Worm (Caenorhabditis elegans) whole organism, late embryonic: ENCODE data around the gene C08E3.1.
"Not testable (repeated sequence)": the region's sequence is repeated elsewhere in the genome, so short reads cannot be mapped to it uniquely, and the experiment has no call there.

ENCODE experiments used
- F13H6.1 ChIP-seq: sonication (generic microtip); optimal IDR thresholded peaks from 2 replicates; lab custom pipeline; 2016; ENCODE audit warnings: missing genetic modification characterization, missing compliant biosample characterization
- T23F11.4 ChIP-seq: fragments of 200-800 bp; sonication (Bioruptor generic); optimal IDR thresholded peaks from 2 replicates; lab custom pipeline; 2018; ENCODE audit warnings: mild to moderate bottlenecking, missing genetic modification characterization, missing compliant biosample characterization
- Y22D7AL.16 ChIP-seq: sonication (generic microtip); optimal IDR thresholded peaks from 2 replicates; lab custom pipeline; 2016; ENCODE audit warnings: missing genetic modification characterization, missing compliant biosample characterization
- ahr-1 ChIP-seq: sonication (generic microtip); optimal IDR thresholded peaks from 2 replicates; lab custom pipeline; 2016; ENCODE audit warnings: missing genetic modification characterization, missing compliant biosample characterization
- ama-1 ChIP-seq: fragments of 150-350 bp; optimal IDR thresholded peaks from 2 replicates; lab custom pipeline; 2014
- ceh-14 ChIP-seq: sonication (generic microtip); optimal IDR thresholded peaks from 2 replicates; lab custom pipeline; 2016; ENCODE audit warnings: missing genotype, missing genetic modification characterization, missing compliant biosample characterization
- ceh-2 ChIP-seq: sonication (generic microtip); optimal IDR thresholded peaks from 2 replicates; lab custom pipeline; 2016; ENCODE audit warnings: missing genotype, missing genetic modification characterization, missing compliant biosample characterization
- ceh-22 ChIP-seq: sonication (generic microtip); optimal IDR thresholded peaks from 2 replicates; lab custom pipeline; 2017; ENCODE audit warnings: missing biosample characterization, missing genetic modification characterization
- ceh-30 ChIP-seq: fragments of 150-350 bp; optimal IDR thresholded peaks from 2 replicates; lab custom pipeline; 2014; ENCODE audit warnings: missing biosample characterization, missing genetic modification characterization
- ceh-9 ChIP-seq: sonication (generic microtip); optimal IDR thresholded peaks from 2 replicates; lab custom pipeline; 2016; ENCODE audit warnings: mild to moderate bottlenecking, missing genetic modification characterization, inconsistent platforms, missing compliant biosample characterization
- che-1 ChIP-seq: sonication (generic microtip); optimal IDR thresholded peaks from 2 replicates; lab custom pipeline; 2016; ENCODE audit warnings: mild to moderate bottlenecking, missing genetic modification characterization, missing compliant biosample characterization
- dve-1 ChIP-seq: sonication (generic microtip); optimal IDR thresholded peaks from 2 replicates; lab custom pipeline; 2017; ENCODE audit warnings: antibody characterized with exemption, mild to moderate bottlenecking, missing genetic modification characterization, missing compliant biosample characterization
- eyg-1 ChIP-seq: sonication (generic microtip); optimal IDR thresholded peaks from 2 replicates; lab custom pipeline; 2016; ENCODE audit warnings: missing genotype, missing genetic modification characterization, missing compliant biosample characterization
- fkh-6 ChIP-seq: sonication (generic microtip); optimal IDR thresholded peaks from 2 replicates; lab custom pipeline; 2016; ENCODE audit warnings: missing genetic modification characterization, missing compliant biosample characterization
- gmeb-2 ChIP-seq: sonication (generic microtip); optimal IDR thresholded peaks from 2 replicates; lab custom pipeline; 2016; ENCODE audit warnings: missing genetic modification characterization, inconsistent platforms, missing compliant biosample characterization
- hlh-13 ChIP-seq: fragments of 200-800 bp; sonication (Bioruptor generic); optimal IDR thresholded peaks from 2 replicates; lab custom pipeline; 2018; ENCODE audit warnings: mild to moderate bottlenecking, missing genetic modification characterization, missing compliant biosample characterization
- hlh-6 ChIP-seq: sonication (generic microtip); optimal IDR thresholded peaks from 2 replicates; lab custom pipeline; 2016; ENCODE audit warnings: missing genotype, missing genetic modification characterization, missing compliant biosample characterization
- hlh-8 ChIP-seq: sonication (generic microtip); optimal IDR thresholded peaks from 2 replicates; lab custom pipeline; 2016; ENCODE audit warnings: missing genotype, missing genetic modification characterization, missing compliant biosample characterization
- lim-6 ChIP-seq: sonication (generic microtip); optimal IDR thresholded peaks from 2 replicates; lab custom pipeline; 2016; ENCODE audit warnings: missing genetic modification characterization, missing compliant biosample characterization
- madf-2 ChIP-seq: sonication (generic microtip); optimal IDR thresholded peaks from 2 replicates; lab custom pipeline; 2017; ENCODE audit warnings: missing genetic modification characterization, missing compliant biosample characterization
- mec-3 ChIP-seq: sonication (generic microtip); optimal IDR thresholded peaks from 2 replicates; lab custom pipeline; 2016; ENCODE audit warnings: borderline replicate concordance, missing genetic modification characterization, missing compliant biosample characterization
- nfya-1 ChIP-seq: sonication (generic microtip); optimal IDR thresholded peaks from 2 replicates; lab custom pipeline; 2017; ENCODE audit warnings: missing genetic modification characterization, mild to moderate bottlenecking, missing compliant biosample characterization, antibody characterized with exemption, moderate library complexity
- nhr-11 ChIP-seq: fragments of 150-350 bp; optimal IDR thresholded peaks from 2 replicates; lab custom pipeline; 2014; ENCODE audit warnings: missing biosample characterization, missing genetic modification characterization
- odd-2 ChIP-seq: sonication (generic microtip); optimal IDR thresholded peaks from 2 replicates; lab custom pipeline; 2017; ENCODE audit warnings: antibody characterized with exemption, mild to moderate bottlenecking, missing genetic modification characterization, missing compliant biosample characterization
- pag-3 ChIP-seq: sonication (generic microtip); optimal IDR thresholded peaks from 2 replicates; lab custom pipeline; 2016; ENCODE audit warnings: missing compliant biosample characterization, missing genetic modification characterization, borderline replicate concordance
- pha-2 ChIP-seq: sonication (generic microtip); optimal IDR thresholded peaks from 2 replicates; lab custom pipeline; 2017; ENCODE audit warnings: mild to moderate bottlenecking, missing genetic modification characterization, missing compliant biosample characterization
- pqm-1 ChIP-seq: sonication (generic microtip); optimal IDR thresholded peaks from 2 replicates; lab custom pipeline; 2016; ENCODE audit warnings: missing genetic modification characterization, missing compliant biosample characterization
- sdc-2 ChIP-seq: sonication (generic microtip); optimal IDR thresholded peaks from 2 replicates; lab custom pipeline; 2016; ENCODE audit warnings: missing genotype, missing genetic modification characterization, missing compliant biosample characterization
- sox-2 ChIP-seq: fragments of 200-800 bp; sonication (Bioruptor generic); IDR thresholded peaks from 2 replicates; pipeline ENCODE4 v1.3.6; 2022; ENCODE audit warnings: missing genetic modification reagents, missing genetic modification characterization, missing compliant biosample characterization
- ttx-3 ChIP-seq: sonication (generic microtip); optimal IDR thresholded peaks from 2 replicates; lab custom pipeline; 2016; ENCODE audit warnings: missing genetic modification reagents, missing genetic modification characterization, missing compliant biosample characterization
- unc-42 ChIP-seq: sonication (generic microtip); optimal IDR thresholded peaks from 2 replicates; lab custom pipeline; 2016; ENCODE audit warnings: missing genotype, missing genetic modification characterization, missing compliant biosample characterization
- ztf-16 ChIP-seq: sonication (generic microtip); optimal IDR thresholded peaks from 2 replicates; lab custom pipeline; 2017; ENCODE audit warnings: missing genetic modification characterization, missing compliant biosample characterization

The C08E3.1 gene

DNA sequence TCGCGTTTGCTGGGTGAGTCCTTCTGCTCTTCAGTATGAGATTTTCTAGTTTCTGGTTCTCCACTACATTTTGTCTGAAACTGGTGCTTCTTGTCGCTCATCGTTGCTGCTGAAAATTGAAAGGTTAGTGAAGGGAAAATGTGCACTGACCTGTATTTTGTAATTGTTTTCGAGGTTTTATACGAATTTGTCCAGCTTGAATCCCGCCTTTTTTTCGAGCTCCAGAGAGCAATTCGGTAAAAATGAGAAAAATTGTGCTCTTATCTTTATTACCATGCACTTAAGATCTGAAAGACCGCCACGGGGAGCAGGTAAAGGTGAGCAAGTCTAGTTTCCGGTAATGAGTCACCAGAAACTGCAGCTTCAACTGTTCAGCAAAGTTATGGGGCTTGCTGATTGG, 5.8 kb upstream of the C08E3.1 start, which contains the start of gene C08E3.15:
Gene C08E3.15, minus strand, starts transcription at position 101 of the 400 bp plus-strand sequence.
- not testable (repeated sequence) for TF ChIP-seq che-1 (tag; lab: Kevin White, UChicago); nfya-1; lim-6 (tag; lab: Kevin White, UChicago)

- not testable (repeated sequence) for TF ChIP-seq ztf-16; nhr-11; ceh-30 (tag; lab: Kevin White, UChicago)
These were observed 1.4 kb upstream of the C08E3.1 start, which contains the start of gene C08E3.13 for ce11 chrII:1632216-1632615. C08E3.13 (minus strand) TSS chrII:1632316.

DNA sequence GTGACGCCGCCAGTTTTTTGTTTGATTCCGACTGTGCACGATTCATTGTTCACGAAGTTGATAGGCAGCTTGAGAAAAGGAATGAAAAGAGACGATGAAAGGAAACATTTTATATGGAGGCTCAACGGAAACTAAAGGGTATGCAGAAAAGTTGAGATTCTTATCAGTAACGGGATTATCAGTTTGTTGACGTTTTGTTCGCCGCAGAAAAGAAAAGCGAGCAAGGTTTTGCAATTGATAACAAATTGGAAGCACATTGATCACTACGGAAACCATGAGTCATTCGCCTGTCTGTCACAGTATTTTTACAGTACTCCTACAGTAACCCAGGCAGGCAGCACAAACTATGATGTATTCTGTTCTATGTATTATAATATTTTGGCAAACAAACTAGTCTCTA, 2.4 kb downstream of the C08E3.1 start:
- TF ChIP-seq Y22D7AL.16, result no peak
- TF ChIP-seq mec-3 (tag; lab: Kevin White, UChicago), result no peak
- TF ChIP-seq ceh-22 (tag; lab: Kevin White, UChicago), result no peak
- no peak for TF ChIP-seq hlh-13 (GFP tag; lab: Kevin White, UChicago)
- no peak for TF ChIP-seq fkh-6 (tag; lab: Kevin White, UChicago)
- no peak for TF ChIP-seq ahr-1 (tag; lab: Kevin White, UChicago)
- no peak for TF ChIP-seq ceh-14 (tag; lab: Kevin White, UChicago)
- TF ChIP-seq unc-42 (tag; lab: Kevin White, UChicago), result no peak
- TF ChIP-seq ama-1 (lab: Kevin White, UChicago), result no peak
- TF ChIP-seq madf-2 (tag; lab: Kevin White, UChicago), result no peak
- TF ChIP-seq dve-1 (tag; lab: Kevin White, UChicago), result no peak
- TF ChIP-seq ceh-9 (tag; lab: Kevin White, UChicago), result no peak
- TF ChIP-seq F13H6.1 (tag; lab: Kevin White, UChicago), result no peak
- TF ChIP-seq ttx-3 (tag; lab: Kevin White, UChicago), result no peak
- no peak for TF ChIP-seq ceh-2 (tag; lab: Kevin White, UChicago)
- no peak for TF ChIP-seq T23F11.4 (GFP tag; lab: Kevin White, UChicago)
- no peak for TF ChIP-seq pha-2
- TF ChIP-seq hlh-6, result no peak
- TF ChIP-seq pag-3, result no peak
- TF ChIP-seq pqm-1 (tag; lab: Kevin White, UChicago), result no peak
- TF ChIP-seq, all 69 proteins: peak for 0

ce11 chrII:1636392-1636791, 2.8 kb downstream of the C08E3.1 start, which contains the start of gene srg-20:
srg-20 (plus strand) TSS chrII:1636692.
- TF ChIP-seq sox-2 (GFP tag; lab: Robert Waterston, UW); hlh-8 (tag; lab: Kevin White, UChicago); sdc-2 (tag; lab: Kevin White, UChicago): not testable (repeated sequence)

- no peak for TF ChIP-seq dve-1 (tag; lab: Kevin White, UChicago)
- TF ChIP-seq gmeb-2 (tag; lab: Kevin White, UChicago), result no peak
- TF ChIP-seq ceh-2 (tag; lab: Kevin White, UChicago), result no peak
- no peak for TF ChIP-seq eyg-1 (tag; lab: Kevin White, UChicago)
These were observed 6.9 kb downstream of the C08E3.1 start, which contains the start of gene srh-72 for ce11 chrII:1640496-1640895. srh-72 (minus strand) TSS chrII:1640596.

- TF ChIP-seq odd-2 (tag; lab: Kevin White, UChicago), result no peak
- no peak for TF ChIP-seq Y22D7AL.16
- TF ChIP-seq, all 69 proteins: peak for 0
These were observed 11.3 kb downstream of the C08E3.1 start, which contains the start of gene ZC204.6 for ce11 chrII:1644777-1645348. ZC204.6 (minus strand) TSS chrII:1644827.
